Fruit fly (Drosophila melanogaster) whole organism, embryonic: ENCODE measurements around the gene Megf8.
A peak's percentile ranks its signal among the peaks of the same experiment; 100 is the strongest.

Source experiments
- Abd-B ChIP-seq: fragments of 200-800 bp; sonication (Bioruptor generic); optimal IDR thresholded peaks from 2 replicates; lab custom pipeline; 2018; ENCODE audit warnings: missing biosample characterization, mild to moderate bottlenecking, missing genetic modification characterization, moderate library complexity
- Asciz ChIP-seq: fragments of 200-800 bp; sonication (Bioruptor generic); optimal IDR thresholded peaks from 2 replicates; lab custom pipeline; 2017; ENCODE audit warnings: missing biosample characterization, mild to moderate bottlenecking, missing genetic modification characterization, missing genetic modification reagents
- B-H2 ChIP-seq: fragments of 200-800 bp; sonication (Bioruptor generic); optimal IDR thresholded peaks from 2 replicates; lab custom pipeline; 2018; ENCODE audit warnings: missing biosample characterization, mild to moderate bottlenecking, missing genetic modification characterization
- CG10321 ChIP-seq: fragments of 200-800 bp; sonication (Bioruptor generic); IDR thresholded peaks from 2 replicates; pipeline ENCODE4 v1.3.6; 2022; ENCODE audit warnings: missing biosample characterization, missing genetic modification characterization
- CG11247 ChIP-seq: fragments of 200-800 bp; sonication (Bioruptor generic); IDR thresholded peaks from 2 replicates; pipeline ENCODE4 v1.3.6; 2022; ENCODE audit warnings: missing biosample characterization, missing genetic modification characterization
- CG11560 ChIP-seq: fragments of 200-800 bp; sonication (Bioruptor generic); IDR thresholded peaks from 3 replicates; pipeline ENCODE4 v1.3.6; 2022; ENCODE audit warnings: missing biosample characterization, missing genetic modification characterization
- CG13123 ChIP-seq: fragments of 200-800 bp; sonication (Bioruptor generic); optimal IDR thresholded peaks from 2 replicates; lab custom pipeline; 2016; ENCODE audit warnings: missing biosample characterization, missing genetic modification characterization
- CG13775 ChIP-seq: fragments of 200-800 bp; sonication (Bioruptor generic); optimal IDR thresholded peaks from 3 replicates; lab custom pipeline; 2017; ENCODE audit warnings: missing biosample characterization, mild to moderate bottlenecking, missing genetic modification characterization
- CG15011 ChIP-seq: fragments of 200-800 bp; sonication (Bioruptor generic); optimal IDR thresholded peaks from 3 replicates; lab custom pipeline; 2018; ENCODE audit warnings: missing biosample characterization, mild to moderate bottlenecking, missing genetic modification characterization
- CG1603 ChIP-seq: fragments of 200-800 bp; sonication (Bioruptor generic); optimal IDR thresholded peaks from 2 replicates; lab custom pipeline; 2019; ENCODE audit warnings: missing biosample characterization, mild to moderate bottlenecking, missing genetic modification characterization, moderate library complexity
- CG1647 ChIP-seq: fragments of 200-800 bp; sonication (Bioruptor generic); optimal IDR thresholded peaks from 3 replicates; lab custom pipeline; 2016; ENCODE audit warnings: missing biosample characterization, missing genetic modification characterization
- CG16863 ChIP-seq: fragments of 200-800 bp; sonication (Bioruptor generic); optimal IDR thresholded peaks from 3 replicates; lab custom pipeline; 2016; ENCODE audit warnings: missing biosample characterization, missing genetic modification characterization
- CG17186 ChIP-seq: fragments of 200-800 bp; sonication (Bioruptor generic); optimal IDR thresholded peaks from 3 replicates; lab custom pipeline; 2017; ENCODE audit warnings: missing biosample characterization, missing genetic modification reagents, missing genetic modification characterization
- CG17361 ChIP-seq: fragments of 200-800 bp; sonication (Bioruptor generic); IDR thresholded peaks from 3 replicates; pipeline ENCODE4 v1.3.6; 2022; ENCODE audit warnings: missing biosample characterization, missing genetic modification characterization
- CG17568 ChIP-seq: fragments of 200-800 bp; sonication (Bioruptor generic); optimal IDR thresholded peaks from 2 replicates; lab custom pipeline; 2018; ENCODE audit warnings: missing biosample characterization, mild to moderate bottlenecking, missing genetic modification characterization, moderate library complexity
- CG2120 ChIP-seq: fragments of 200-800 bp; sonication (Bioruptor generic); optimal IDR thresholded peaks from 3 replicates; lab custom pipeline; 2016; ENCODE audit warnings: missing biosample characterization, missing genetic modification characterization
- CG31365 ChIP-seq: fragments of 200-800 bp; sonication (Bioruptor generic); optimal IDR thresholded peaks from 2 replicates; lab custom pipeline; 2018; ENCODE audit warnings: missing biosample characterization, mild to moderate bottlenecking, missing genetic modification characterization
- CG3838 ChIP-seq: fragments of 200-800 bp; sonication (Bioruptor generic); optimal IDR thresholded peaks from 3 replicates; lab custom pipeline; 2016; ENCODE audit warnings: missing biosample characterization, missing genetic modification characterization
- CG4730 ChIP-seq: fragments of 200-800 bp; sonication (Bioruptor generic); IDR thresholded peaks from 2 replicates; pipeline ENCODE4 v1.3.6; 2022; ENCODE audit warnings: missing biosample characterization, missing genetic modification characterization
- CG7928 ChIP-seq: fragments of 200-800 bp; sonication (Bioruptor generic); optimal IDR thresholded peaks from 2 replicates; lab custom pipeline; 2017; ENCODE audit warnings: missing biosample characterization, mild to moderate bottlenecking, missing genetic modification characterization
- CG8924 ChIP-seq: fragments of 200-800 bp; optimal IDR thresholded peaks from 3 replicates; lab custom pipeline; 2019; ENCODE audit warnings: missing biosample characterization, mild to moderate bottlenecking, missing genetic modification characterization, moderate library complexity
- CG9876 ChIP-seq: fragments of 200-800 bp; sonication (Bioruptor generic); optimal IDR thresholded peaks from 2 replicates; lab custom pipeline; 2016; ENCODE audit warnings: missing biosample characterization, missing genetic modification characterization
- CTCF ChIP-seq: fragments of 200-800 bp; sonication (Bioruptor generic); optimal IDR thresholded peaks from 2 replicates; lab custom pipeline; 2017; ENCODE audit warnings: missing biosample characterization, mild to moderate bottlenecking, missing genetic modification characterization, moderate library complexity
- Dfd ChIP-seq, 2 experiments: fragments of >200 bp; optimal IDR thresholded peaks; 2 replicates each; lab custom pipeline; 2017; ENCODE audit warnings: missing biosample characterization in 2 of 2, missing genetic modification characterization in 2 of 2
- Ets97D ChIP-seq: fragments of 200-800 bp; sonication (Bioruptor generic); optimal IDR thresholded peaks from 3 replicates; lab custom pipeline; 2016; ENCODE audit warnings: missing biosample characterization, missing genetic modification characterization
- Fer1 ChIP-seq: fragments of 200-800 bp; sonication (Bioruptor generic); optimal IDR thresholded peaks from 2 replicates; lab custom pipeline; 2017; ENCODE audit warnings: missing biosample characterization, mild to moderate bottlenecking, missing genetic modification characterization
- Hr51 ChIP-seq, 2 experiments: fragments of 200-800 bp; sonication (Bioruptor generic); optimal IDR thresholded peaks; 2 replicates in 1 of 2; 3 replicates in 1 of 2; lab custom pipeline; 2016 to 2018; ENCODE audit warnings: missing biosample characterization in 2 of 2, missing genetic modification characterization in 2 of 2, mild to moderate bottlenecking in 1 of 2, moderate library complexity in 1 of 2
- Hsf ChIP-seq: fragments of 200-800 bp; sonication (Bioruptor generic); optimal IDR thresholded peaks from 3 replicates; lab custom pipeline; 2016; ENCODE audit warnings: missing biosample characterization, missing genetic modification characterization
- Lhr ChIP-seq: fragments of 200-800 bp; sonication (Bioruptor generic); optimal IDR thresholded peaks from 3 replicates; lab custom pipeline; 2017; ENCODE audit warnings: mild to moderate bottlenecking, missing biosample characterization, missing genetic modification reagents, missing genetic modification characterization
- Mrtf ChIP-seq: fragments of 200-800 bp; sonication (Bioruptor generic); IDR thresholded peaks from 3 replicates; pipeline ENCODE4 v1.3.6; 2022; ENCODE audit warnings: missing biosample characterization, missing genetic modification characterization
- Nf-YB ChIP-seq: fragments of 200-800 bp; sonication (Bioruptor generic); optimal IDR thresholded peaks from 3 replicates; lab custom pipeline; 2019; ENCODE audit warnings: missing biosample characterization, mild to moderate bottlenecking, missing genetic modification characterization, moderate library complexity
- Pdp1 ChIP-seq, 2 experiments: fragments of 200-800 bp; sonication (Bioruptor generic); optimal IDR thresholded peaks; 3 replicates each; lab custom pipeline; 2016; ENCODE audit warnings: missing biosample characterization in 2 of 2, missing genetic modification characterization in 2 of 2, mild to moderate bottlenecking in 1 of 2, moderate library complexity in 1 of 2
- bbx ChIP-seq: fragments of 200-800 bp; sonication (Bioruptor generic); IDR thresholded peaks from 2 replicates; pipeline ENCODE4 v1.3.6; 2022; ENCODE audit warnings: missing biosample characterization, missing genetic modification characterization; ENCODE audit not compliant: partially characterized antibody
- br ChIP-seq: fragments of >200 bp; optimal IDR thresholded peaks from 2 replicates; lab custom pipeline; 2017
- cad ChIP-seq: fragments of >200 bp; optimal IDR thresholded peaks from 2 replicates; lab custom pipeline; 2017; ENCODE audit warnings: missing biosample characterization, missing genetic modification characterization
- cg ChIP-seq: fragments of 200-800 bp; sonication (Bioruptor generic); optimal IDR thresholded peaks from 3 replicates; lab custom pipeline; 2019; ENCODE audit warnings: missing biosample characterization, mild to moderate bottlenecking, missing genetic modification characterization, moderate library complexity
- crc ChIP-seq: fragments of 200-800 bp; sonication (Bioruptor generic); optimal IDR thresholded peaks from 2 replicates; lab custom pipeline; 2016; ENCODE audit warnings: missing biosample characterization, missing genetic modification characterization
- dan ChIP-seq: fragments of 200-800 bp; sonication (Bioruptor generic); IDR thresholded peaks from 2 replicates; pipeline ENCODE4 v1.3.6; 2022; ENCODE audit warnings: missing biosample characterization, missing genetic modification characterization
- gem ChIP-seq: fragments of 200-800 bp; sonication (Bioruptor generic); optimal IDR thresholded peaks from 2 replicates; lab custom pipeline; 2019; ENCODE audit warnings: missing biosample characterization, mild to moderate bottlenecking, missing genetic modification characterization, moderate library complexity
- lmd ChIP-seq: fragments of 200-800 bp; sonication (Bioruptor generic); IDR thresholded peaks from 2 replicates; pipeline ENCODE4 v1.3.6; 2022; ENCODE audit warnings: missing biosample characterization, missing genetic modification characterization
- mam ChIP-seq: fragments of 200-800 bp; sonication (Bioruptor generic); optimal IDR thresholded peaks from 3 replicates; lab custom pipeline; 2016; ENCODE audit warnings: missing biosample characterization, missing genetic modification characterization
- mirr ChIP-seq: fragments of 200-800 bp; sonication (Bioruptor generic); optimal IDR thresholded peaks from 3 replicates; lab custom pipeline; 2018; ENCODE audit warnings: missing biosample characterization, mild to moderate bottlenecking, missing genetic modification characterization
- nom ChIP-seq: fragments of 200-800 bp; sonication (Bioruptor generic); optimal IDR thresholded peaks from 2 replicates; lab custom pipeline; 2017; ENCODE audit warnings: missing biosample characterization, missing genetic modification characterization, mild to moderate bottlenecking, moderate library complexity, missing genetic modification reagents
- sisA ChIP-seq: fragments of 200-800 bp; sonication (Bioruptor generic); IDR thresholded peaks from 2 replicates; pipeline ENCODE4 v1.3.6; 2022; ENCODE audit warnings: missing biosample characterization, missing genetic modification characterization
- stc ChIP-seq: fragments of 200-800 bp; sonication (Bioruptor generic); IDR thresholded peaks from 2 replicates; pipeline ENCODE4 v1.3.6; 2022; ENCODE audit warnings: missing biosample characterization, missing genetic modification characterization
- tgo ChIP-seq: fragments of 200-800 bp; sonication (Bioruptor generic); IDR thresholded peaks from 3 replicates; pipeline ENCODE4 v1.3.6; 2022; ENCODE audit warnings: missing biosample characterization, missing genetic modification characterization
- tin ChIP-seq: fragments of 200-800 bp; sonication (Bioruptor generic); optimal IDR thresholded peaks from 3 replicates; lab custom pipeline; 2016; ENCODE audit warnings: missing biosample characterization, missing genetic modification characterization
- tna ChIP-seq: fragments of 200-800 bp; sonication (Bioruptor generic); IDR thresholded peaks from 2 replicates; pipeline ENCODE4 v1.3.6; 2022; ENCODE audit warnings: missing biosample characterization, missing genetic modification characterization; ENCODE audit not compliant: partially characterized antibody
- trh ChIP-seq: fragments of 200-800 bp; sonication (Bioruptor generic); optimal IDR thresholded peaks from 2 replicates; lab custom pipeline; 2016; ENCODE audit warnings: missing biosample characterization, missing genetic modification characterization
- zen ChIP-seq: fragments of 200-800 bp; sonication (Bioruptor generic); optimal IDR thresholded peaks from 3 replicates; lab custom pipeline; 2018; ENCODE audit warnings: missing biosample characterization, mild to moderate bottlenecking, missing genetic modification characterization, moderate library complexity

Megf8 gene

DNA sequence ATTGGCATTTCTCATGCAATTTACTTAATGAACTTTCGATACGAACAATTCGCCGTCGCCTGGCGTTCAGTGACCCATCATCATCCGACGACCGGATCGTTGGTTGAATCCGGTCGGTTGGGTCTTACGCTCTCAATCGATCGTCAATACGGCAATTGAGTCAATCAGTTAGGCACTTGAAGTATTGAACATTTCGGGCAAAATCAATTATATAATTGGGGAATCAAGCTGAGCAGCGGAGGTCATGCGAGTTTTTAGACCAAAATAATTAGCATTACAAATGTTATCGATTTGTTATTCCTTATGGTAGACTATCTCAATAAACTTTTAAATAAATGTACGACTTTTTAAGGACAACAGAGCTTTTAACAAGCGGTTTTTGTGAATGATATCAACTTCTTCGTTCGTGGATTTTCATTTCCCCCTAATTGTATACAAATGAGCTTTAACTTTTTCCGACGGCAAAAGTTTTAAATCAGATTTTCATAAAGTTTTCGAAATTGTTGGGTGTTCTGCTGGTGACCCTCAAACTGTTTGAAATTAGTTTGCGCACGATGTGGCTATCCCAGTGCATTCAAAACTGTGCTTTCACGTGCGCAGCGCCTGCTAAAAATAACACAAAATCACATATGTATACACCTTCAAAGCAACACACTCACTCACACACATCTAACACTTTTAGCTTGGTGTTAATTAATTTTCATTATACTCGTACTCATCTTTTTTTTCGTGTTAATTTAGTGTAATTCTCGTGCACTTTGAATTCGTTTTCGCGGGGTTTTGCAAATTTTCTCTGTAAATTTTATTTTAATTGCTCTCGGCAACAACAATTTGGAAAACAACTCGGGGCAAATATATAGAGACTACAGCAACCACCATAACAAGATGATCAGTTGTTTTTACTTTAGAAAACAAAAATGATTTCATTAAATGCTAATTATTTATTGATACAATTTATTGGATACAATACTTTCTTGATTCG lies 55.0 kb downstream of the Megf8 start (continued):
- TF ChIP-seq Pdp1 (GFP tag; optimal IDR thresholded peaks at IDR 0.05; lab: Kevin White, UChicago) (peak in 1 of 2 experiments; percentile 78), Dfd (GFP tag; optimal IDR thresholded peaks at IDR 0.05; lab: Kevin White, UChicago) (no peak), CG1603 (no peak), Abd-B (GFP tag; lab: Kevin White, UChicago) (no peak), CG7928 (GFP tag; lab: Kevin White, UChicago) (no peak), mam (GFP tag; lab: Kevin White, UChicago) (no peak), CG17186 (no peak), Fer1 (GFP tag; lab: Kevin White, UChicago) (no peak), tna (GFP tag; lab: Robert Waterston, UW) (no peak), CG8924 (no peak), trh (GFP tag; lab: Kevin White, UChicago) (no peak), Nf-YB (GFP tag; lab: Kevin White, UChicago) (no peak), CG9876 (no peak), CG4730 (no peak), CG16863 (GFP tag; lab: Kevin White, UChicago) (no peak), Asciz (peak; percentile 30), Hr51 (GFP tag; optimal IDR thresholded peaks at IDR 0.05; lab: Kevin White, UChicago) (peak in 1 of 2 experiments; percentile 2), br (no peak), Lhr (GFP tag; lab: Kevin White, UChicago) (no peak), CG17568 (no peak), CG17361 (GFP tag; lab: Robert Waterston, UW) (no peak), CG10321 (GFP tag; lab: Robert Waterston, UW) (no peak), nom (GFP tag; lab: Kevin White, UChicago) (no peak), CG2120 (GFP tag; lab: Kevin White, UChicago) (peak; percentile 11), CG15011 (GFP tag; lab: Kevin White, UChicago) (no peak), CG13775 (no peak), mirr (GFP tag; lab: Kevin White, UChicago) (no peak), CG11560 (no peak), stc (GFP tag; lab: Robert Waterston, UW) (0 out of 2 replicates have a peak, but pooled peaks have one; percentile 41), CG13123 (GFP tag; lab: Kevin White, UChicago) (no peak), zen (tag; lab: Kevin White, UChicago) (no peak), crc (GFP tag; lab: Kevin White, UChicago) (no peak), cad (GFP tag; lab: Kevin White, UChicago) (peak; percentile 66), sisA (GFP tag; lab: Robert Waterston, UW) (no peak), tgo (GFP tag; lab: Robert Waterston, UW) (no peak), tin (GFP tag; lab: Kevin White, UChicago) (no peak), Mrtf (no peak), CTCF (GFP tag; lab: Kevin White, UChicago) (no peak), cg (GFP tag; lab: Kevin White, UChicago) (peak; percentile 28), CG31365 (tag; lab: Kevin White, UChicago) (no peak), lmd (GFP tag; lab: Robert Waterston, UW) (no peak), CG3838 (GFP tag; lab: Kevin White, UChicago) (no peak), bbx (GFP tag; lab: Robert Waterston, UW) (0 out of 2 replicates have a peak, but pooled peaks have one; percentile 43), CG1647 (GFP tag; lab: Kevin White, UChicago) (no peak), Ets97D (GFP tag; lab: Kevin White, UChicago) (no peak), B-H2 (no peak), dan (GFP tag; lab: Robert Waterston, UW) (no peak), CG11247 (no peak), Hsf (GFP tag; lab: Kevin White, UChicago) (no peak), gem (tag; lab: Kevin White, UChicago) (peak; percentile 18)
